Fruit fly (Drosophila melanogaster): ENCODE data around the gene CG42832.
A peak's percentile ranks its signal among the peaks of the same experiment; 100 is the strongest.

Gene CG42832

dm6 chr3L:11596585-11597252 is 13.2 kb upstream of the CG42832 start, which contains the start of gene CG7368 (continued):
- TF ChIP-seq Mad (GFP tag; optimal IDR thresholded peaks at IDR 0.05) (no peak), Doc2 (GFP tag; IDR thresholded peaks at IDR 0.05) (no peak), gcm (GFP tag; optimal IDR thresholded peaks at IDR 0.05) (no peak), CG10366 (GFP tag; IDR thresholded peaks at IDR 0.05) (no peak), hb (GFP tag; IDR thresholded peaks at IDR 0.05; ENCODE audit: partially characterized antibody) (peak; percentile 34; the same call in 1 of the 3 replicates), D (optimal IDR thresholded peaks at IDR 0.05) (no peak), D (GFP tag; optimal IDR thresholded peaks at IDR 0.05) (no peak), CG3163 (GFP tag; optimal IDR thresholded peaks at IDR 0.05) (peak; percentile 19), CG13624 (GFP tag; optimal IDR thresholded peaks at IDR 0.05) (no peak), CkIIα-i1 (GFP tag; IDR thresholded peaks at IDR 0.05) (no peak), Bgb (GFP tag; IDR thresholded peaks at IDR 0.05; ENCODE audit: partially characterized antibody) (no peak), Dfd (GFP tag; optimal IDR thresholded peaks at IDR 0.05) (no peak), zen (tag; optimal IDR thresholded peaks at IDR 0.05) (no peak), CG9437 (GFP tag; optimal IDR thresholded peaks at IDR 0.05) (no peak), CG34376 (GFP tag; optimal IDR thresholded peaks at IDR 0.05) (no peak), Meics (GFP tag; optimal IDR thresholded peaks at IDR 0.05) (peak; percentile 79), CG10565 (GFP tag; optimal IDR thresholded peaks at IDR 0.05) (no peak), CG30431 (GFP tag; optimal IDR thresholded peaks at IDR 0.05) (no peak), ttk (GFP tag; IDR thresholded peaks at IDR 0.05) (no peak), ash1 (GFP tag; optimal IDR thresholded peaks at IDR 0.05) (no peak), CG14050 (GFP tag; IDR thresholded peaks at IDR 0.05) (no peak), ap (GFP tag; IDR thresholded peaks at IDR 0.05) (no peak), CG3995 (GFP tag; optimal IDR thresholded peaks at IDR 0.05) (no peak), CG11695 (GFP tag; IDR thresholded peaks at IDR 0.05) (no peak), Ets65A (GFP tag) (peak; percentile 43), CG12071 (GFP tag; optimal IDR thresholded peaks at IDR 0.05) (no peak), da (GFP tag; optimal IDR thresholded peaks at IDR 0.05) (no peak), HLH54F (GFP tag; optimal IDR thresholded peaks at IDR 0.05) (no peak), Hsf (GFP tag; optimal IDR thresholded peaks at IDR 0.05) (no peak), bbx (GFP tag; IDR thresholded peaks at IDR 0.05; ENCODE audit: partially characterized antibody) (no peak), sug (tag; optimal IDR thresholded peaks at IDR 0.05) (no peak), CG34422 (GFP tag; IDR thresholded peaks at IDR 0.05) (peak; percentile 41; the same call in 1 of the 3 replicates), CG10543 (GFP tag; optimal IDR thresholded peaks at IDR 0.05) (no peak), aop (GFP tag; IDR thresholded peaks at IDR 0.05) (no peak), CG31224 (GFP tag; IDR thresholded peaks at IDR 0.05) (no peak), crol (GFP tag; IDR thresholded peaks at IDR 0.05) (peak; percentile 83), Lpt (GFP tag; optimal IDR thresholded peaks at IDR 0.05) (no peak), Sry-δ (GFP tag; optimal IDR thresholded peaks at IDR 0.05) (no peak), CG13287 (GFP tag; IDR thresholded peaks at IDR 0.05; ENCODE audit: partially characterized antibody) (no peak), CG16779 (GFP tag; IDR thresholded peaks at IDR 0.05) (no peak), dmrt11E (tag; optimal IDR thresholded peaks at IDR 0.05) (no peak), vnd (GFP tag; IDR thresholded peaks at IDR 0.05; ENCODE audit: partially characterized antibody) (no peak), amos (GFP tag; IDR thresholded peaks at IDR 0.05; ENCODE audit: partially characterized antibody) (no peak), CG6272 (GFP tag; IDR thresholded peaks at IDR 0.05) (no peak), CG10979 (tag; optimal IDR thresholded peaks at IDR 0.05) (no peak), sens (GFP tag) (peak; percentile 24), CG7987 (GFP tag; optimal IDR thresholded peaks at IDR 0.05) (no peak), dpn (GFP tag; optimal IDR thresholded peaks at IDR 0.05) (no peak), Awh (GFP tag; IDR thresholded peaks at IDR 0.05) (no peak), CG2116 (GFP tag; optimal IDR thresholded peaks at IDR 0.05) (no peak), cg (GFP tag; optimal IDR thresholded peaks at IDR 0.05) (peak; percentile 30), CG14667 (GFP tag; IDR thresholded peaks at IDR 0.05) (no peak)

Data from whole organism, embryonic.